Worm (Caenorhabditis elegans) whole organism, early embryonic: ENCODE results near the gene zig-10.

Experiments used
- B0310.2 ChIP-seq: sonication (generic microtip); optimal IDR thresholded peaks from 2 replicates; lab custom pipeline; 2016; ENCODE audit warnings: mild to moderate bottlenecking, missing genetic modification characterization, missing compliant biosample characterization
- F13C5.2 ChIP-seq: sonication (generic microtip); optimal IDR thresholded peaks from 2 replicates; lab custom pipeline; 2017; ENCODE audit warnings: mild to moderate bottlenecking, missing genetic modification characterization, inconsistent platforms, missing compliant biosample characterization
- aly-1 ChIP-seq: sonication (generic microtip); optimal IDR thresholded peaks from 2 replicates; lab custom pipeline; 2016; ENCODE audit warnings: missing genetic modification characterization, missing compliant biosample characterization
- ama-1 ChIP-seq: fragments of 150-350 bp; optimal IDR thresholded peaks from 2 replicates; lab custom pipeline; 2014
- ceh-13 ChIP-seq: fragments of 200-800 bp; sonication (Bioruptor generic); optimal IDR thresholded peaks from 2 replicates; lab custom pipeline; 2018; ENCODE audit warnings: mild to moderate bottlenecking, missing genetic modification characterization, missing compliant biosample characterization
- ceh-36 ChIP-seq: sonication (generic microtip); optimal IDR thresholded peaks from 2 replicates; lab custom pipeline; 2016; ENCODE audit warnings: missing genetic modification characterization, inconsistent platforms, missing compliant biosample characterization
- ets-7 ChIP-seq: sonication (generic microtip); optimal IDR thresholded peaks from 2 replicates; lab custom pipeline; 2016; ENCODE audit warnings: missing genotype, missing genetic modification characterization, missing compliant biosample characterization
- flt-1 ChIP-seq: fragments of 200-800 bp; sonication (Bioruptor generic); IDR thresholded peaks from 2 replicates; pipeline ENCODE4 v1.3.6; 2022; ENCODE audit warnings: missing genetic modification characterization, missing compliant biosample characterization
- hmbx-1 ChIP-seq: sonication (generic microtip); optimal IDR thresholded peaks from 2 replicates; lab custom pipeline; 2016; ENCODE audit warnings: mild to moderate bottlenecking, missing genetic modification characterization, missing compliant biosample characterization
- hmg-4 ChIP-seq: fragments of 200-800 bp; sonication (Bioruptor generic); optimal IDR thresholded peaks from 2 replicates; lab custom pipeline; 2018; ENCODE audit warnings: mild to moderate bottlenecking, missing genetic modification characterization, missing compliant biosample characterization
- hnd-1 ChIP-seq: sonication (generic microtip); optimal IDR thresholded peaks from 2 replicates; lab custom pipeline; 2016; ENCODE audit warnings: missing genetic modification characterization, missing compliant biosample characterization
- pes-1 ChIP-seq: fragments of 200-800 bp; sonication (Bioruptor generic); IDR thresholded peaks from 2 replicates; pipeline ENCODE4 v1.3.6; 2022; ENCODE audit warnings: missing genetic modification reagents, missing genetic modification characterization, missing compliant biosample characterization
- scrt-1 ChIP-seq: fragments of 200-800 bp; sonication (Bioruptor generic); IDR thresholded peaks from 2 replicates; pipeline ENCODE4 v1.3.6; 2022; ENCODE audit warnings: missing genetic modification characterization, missing compliant biosample characterization
- sea-1 ChIP-seq: fragments of 200-800 bp; sonication (Bioruptor generic); conservative IDR thresholded peaks from 2 replicates; pipeline ENCODE4 v1.3.6; 2022; ENCODE audit warnings: missing genetic modification characterization, missing compliant biosample characterization
- tbx-11 ChIP-seq: fragments of 200-800 bp; sonication (Bioruptor generic); IDR thresholded peaks from 2 replicates; pipeline ENCODE4 v1.3.6; 2022; ENCODE audit warnings: missing genetic modification characterization, missing compliant biosample characterization
- tbx-37 ChIP-seq: fragments of 200-800 bp; sonication (Bioruptor generic); conservative IDR thresholded peaks from 2 replicates; pipeline ENCODE4 v1.3.6; 2022; ENCODE audit warnings: missing genetic modification reagents, missing genetic modification characterization, missing compliant biosample characterization
- tra-4 ChIP-seq: sonication (generic microtip); optimal IDR thresholded peaks from 2 replicates; lab custom pipeline; 2017; ENCODE audit warnings: missing genetic modification characterization, missing compliant biosample characterization

Gene zig-10

ce11 chrII:6379038-6379563 lies 19.4 kb upstream of the zig-10 start:
- no peak for TF ChIP-seq tbx-11 (GFP tag; lab: Robert Waterston, UW)
- TF ChIP-seq aly-1 (tag; lab: Kevin White, UChicago) = no peak
- no peak for TF ChIP-seq scrt-1
- TF ChIP-seq flt-1 (GFP tag; lab: Robert Waterston, UW) = no peak
- no peak for TF ChIP-seq tbx-37 (GFP tag; lab: Robert Waterston, UW)
- TF ChIP-seq pes-1 (GFP tag; lab: Robert Waterston, UW) = no peak
- TF ChIP-seq sea-1 (GFP tag; lab: Robert Waterston, UW) = no peak

ce11 chrII:6380866-6381265 lies 17.6 kb upstream of the zig-10 start, which contains the start of gene F58F12.12:
Gene F58F12.12, plus strand, starts transcription at chrII:6381166.
- TF ChIP-seq tbx-37 (GFP tag; lab: Robert Waterston, UW) = no peak
- TF ChIP-seq sea-1 (GFP tag; lab: Robert Waterston, UW) = no peak
- no peak for TF ChIP-seq pes-1 (GFP tag; lab: Robert Waterston, UW)
- TF ChIP-seq tbx-11 (GFP tag; lab: Robert Waterston, UW) = no peak
- no peak for TF ChIP-seq ets-7 (tag; lab: Kevin White, UChicago)
- TF ChIP-seq aly-1 (tag; lab: Kevin White, UChicago) = no peak
- no peak for TF ChIP-seq hnd-1 (tag; lab: Kevin White, UChicago)
- TF ChIP-seq ama-1 (lab: Kevin White, UChicago) = no peak
- TF ChIP-seq B0310.2 (tag; lab: Kevin White, UChicago) = no peak
- no peak for TF ChIP-seq tra-4 (tag; lab: Kevin White, UChicago)
- TF ChIP-seq hmbx-1 = no peak
- no peak for TF ChIP-seq ceh-13 (GFP tag; lab: Kevin White, UChicago)
- no peak for TF ChIP-seq flt-1 (GFP tag; lab: Robert Waterston, UW)

- TF ChIP-seq sea-1 (GFP tag; lab: Robert Waterston, UW) = no peak
- TF ChIP-seq tbx-11 (GFP tag; lab: Robert Waterston, UW) = no peak
- peak; percentile 52 for TF ChIP-seq F13C5.2 (tag; lab: Kevin White, UChicago)
- no peak for TF ChIP-seq B0310.2 (tag; lab: Kevin White, UChicago)
- no peak for TF ChIP-seq hmbx-1
- TF ChIP-seq flt-1 (GFP tag; lab: Robert Waterston, UW) = no peak
- no peak for TF ChIP-seq hnd-1 (tag; lab: Kevin White, UChicago)
- no peak for TF ChIP-seq hmg-4 (GFP tag; lab: Kevin White, UChicago)
- TF ChIP-seq scrt-1 = no peak
- TF ChIP-seq ceh-36 = no peak
- TF ChIP-seq tbx-37 (GFP tag; lab: Robert Waterston, UW) = peak; percentile 38; the same call in 1 of the 2 replicates
Observed at ce11 chrII:6383183-6383695, 15.3 kb upstream of the zig-10 start, which contains the start of gene F58F12.1. Gene F58F12.1, plus strand, starts transcription at chrII:6383645.

- TF ChIP-seq pes-1 (GFP tag; lab: Robert Waterston, UW) (no peak), tbx-37 (GFP tag; lab: Robert Waterston, UW) (no peak), ama-1 (lab: Kevin White, UChicago) (no peak), hmg-4 (GFP tag; lab: Kevin White, UChicago) (no peak), hnd-1 (tag; lab: Kevin White, UChicago) (no peak), hmbx-1 (no peak), ets-7 (tag; lab: Kevin White, UChicago) (no peak), aly-1 (tag; lab: Kevin White, UChicago) (no peak), scrt-1 (no peak), tra-4 (tag; lab: Kevin White, UChicago) (no peak), flt-1 (GFP tag; lab: Robert Waterston, UW) (no peak), ceh-36 (no peak), F13C5.2 (tag; lab: Kevin White, UChicago) (no peak), ceh-13 (GFP tag; lab: Kevin White, UChicago) (no peak), sea-1 (GFP tag; lab: Robert Waterston, UW) (no peak), B0310.2 (tag; lab: Kevin White, UChicago) (no peak), tbx-11 (GFP tag; lab: Robert Waterston, UW) (no peak)
Observed at ce11 chrII:6386467-6386866, 12.0 kb upstream of the zig-10 start, which contains the start of gene F58F12.4. Gene F58F12.4, plus strand, starts transcription at chrII:6386767.

- TF ChIP-seq aly-1 (tag; lab: Kevin White, UChicago) = no peak
- no peak for TF ChIP-seq F13C5.2 (tag; lab: Kevin White, UChicago)
- no peak for TF ChIP-seq hnd-1 (tag; lab: Kevin White, UChicago)
- TF ChIP-seq tbx-11 (GFP tag; lab: Robert Waterston, UW) = no peak
- TF ChIP-seq hmg-4 (GFP tag; lab: Kevin White, UChicago) = no peak
- TF ChIP-seq B0310.2 (tag; lab: Kevin White, UChicago) = no peak
- no peak for TF ChIP-seq flt-1 (GFP tag; lab: Robert Waterston, UW)
- TF ChIP-seq pes-1 (GFP tag; lab: Robert Waterston, UW) = no peak
- TF ChIP-seq tbx-37 (GFP tag; lab: Robert Waterston, UW) = no peak
- no peak for TF ChIP-seq ets-7 (tag; lab: Kevin White, UChicago)
- TF ChIP-seq sea-1 (GFP tag; lab: Robert Waterston, UW) = no peak
- no peak for TF ChIP-seq tra-4 (tag; lab: Kevin White, UChicago)
Observed at ce11 chrII:6387937-6388336, 10.6 kb upstream of the zig-10 start, which contains the start of gene F58F12.2. Gene F58F12.2, minus strand, starts transcription at chrII:6388037.

ce11 chrII:6391195-6391594 lies 7.3 kb upstream of the zig-10 start, which contains the start of gene F58F12.3:
Gene F58F12.3, minus strand, starts transcription at chrII:6391295.
- TF ChIP-seq sea-1 (GFP tag; lab: Robert Waterston, UW) (no peak), ets-7 (tag; lab: Kevin White, UChicago) (no peak), flt-1 (GFP tag; lab: Robert Waterston, UW) (no peak), pes-1 (GFP tag; lab: Robert Waterston, UW) (no peak), aly-1 (tag; lab: Kevin White, UChicago) (no peak), hnd-1 (tag; lab: Kevin White, UChicago) (no peak), B0310.2 (tag; lab: Kevin White, UChicago) (no peak), ceh-13 (GFP tag; lab: Kevin White, UChicago) (no peak), tra-4 (tag; lab: Kevin White, UChicago) (no peak), scrt-1 (no peak), tbx-37 (GFP tag; lab: Robert Waterston, UW) (no peak), F13C5.2 (tag; lab: Kevin White, UChicago) (no peak)
